Fruit fly (Drosophila melanogaster) whole organism, embryonic: ENCODE results near the gene Noa36.
A peak's percentile ranks its signal among the peaks of the same experiment; 100 is the strongest.

ENCODE experiments used
- Atf-2 ChIP-seq: fragments of 200-800 bp; sonication (Bioruptor generic); optimal IDR thresholded peaks from 2 replicates; lab custom pipeline; 2016; ENCODE audit warnings: missing biosample characterization, missing genetic modification characterization
- BEAF-32 ChIP-seq: fragments of 200-800 bp; sonication (Bioruptor generic); optimal IDR thresholded peaks from 3 replicates; lab custom pipeline; 2017; ENCODE audit warnings: missing biosample characterization, missing genetic modification characterization, mild to moderate bottlenecking, moderate library complexity, missing genetic modification reagents
- CG11560 ChIP-seq: fragments of 200-800 bp; sonication (Bioruptor generic); IDR thresholded peaks from 3 replicates; pipeline ENCODE4 v1.3.6; 2022; ENCODE audit warnings: missing biosample characterization, missing genetic modification characterization
- CG11696 ChIP-seq: fragments of 200-800 bp; sonication (Bioruptor generic); IDR thresholded peaks from 2 replicates; pipeline ENCODE4 v1.3.6; 2022; ENCODE audit warnings: missing biosample characterization, missing genetic modification characterization
- CG12391 ChIP-seq: fragments of 200-800 bp; sonication (Bioruptor generic); optimal IDR thresholded peaks from 3 replicates; lab custom pipeline; 2018; ENCODE audit warnings: missing biosample characterization, mild to moderate bottlenecking, missing genetic modification characterization, moderate library complexity
- CG14667 ChIP-seq: fragments of 200-800 bp; sonication (Bioruptor generic); IDR thresholded peaks from 2 replicates; pipeline ENCODE4 v1.3.6; 2022; ENCODE audit warnings: missing biosample characterization, missing genetic modification characterization
- CG14710 ChIP-seq: fragments of 200-800 bp; sonication (Bioruptor generic); optimal IDR thresholded peaks from 3 replicates; lab custom pipeline; 2019; ENCODE audit warnings: missing biosample characterization, mild to moderate bottlenecking, missing genetic modification characterization, moderate library complexity
- CG15696 ChIP-seq: fragments of 200-800 bp; sonication (Bioruptor generic); optimal IDR thresholded peaks from 2 replicates; lab custom pipeline; 2019; ENCODE audit warnings: missing biosample characterization, mild to moderate bottlenecking, missing genetic modification characterization, moderate library complexity
- CG16863 ChIP-seq: fragments of 200-800 bp; sonication (Bioruptor generic); optimal IDR thresholded peaks from 3 replicates; lab custom pipeline; 2016; ENCODE audit warnings: missing biosample characterization, missing genetic modification characterization
- CG17385 ChIP-seq: fragments of 200-800 bp; sonication (Bioruptor generic); optimal IDR thresholded peaks from 3 replicates; lab custom pipeline; 2018; ENCODE audit warnings: missing biosample characterization, mild to moderate bottlenecking, missing genetic modification characterization
- CG2199 ChIP-seq: fragments of 200-800 bp; sonication (Bioruptor generic); IDR thresholded peaks from 3 replicates; pipeline ENCODE4 v1.3.6; 2022; ENCODE audit warnings: missing biosample characterization, missing genetic modification characterization
- CG4328 ChIP-seq: fragments of 200-800 bp; sonication (Bioruptor generic); optimal IDR thresholded peaks from 3 replicates; lab custom pipeline; 2017; ENCODE audit warnings: missing biosample characterization, missing genetic modification reagents, missing genetic modification characterization
- CG6272 ChIP-seq: fragments of 200-800 bp; sonication (Bioruptor generic); IDR thresholded peaks from 2 replicates; pipeline ENCODE4 v1.3.6; 2022; ENCODE audit warnings: missing biosample characterization, missing genetic modification characterization
- CG6654 ChIP-seq: fragments of 200-800 bp; sonication (Bioruptor generic); optimal IDR thresholded peaks from 2 replicates; lab custom pipeline; 2017; ENCODE audit warnings: missing biosample characterization, mild to moderate bottlenecking, missing genetic modification characterization
- CG7839 ChIP-seq: fragments of 200-800 bp; sonication (Bioruptor generic); optimal IDR thresholded peaks from 3 replicates; lab custom pipeline; 2018; ENCODE audit warnings: missing biosample characterization, mild to moderate bottlenecking, missing genetic modification characterization, moderate library complexity
- CG7987 ChIP-seq: fragments of 200-800 bp; sonication (Bioruptor generic); optimal IDR thresholded peaks from 2 replicates; lab custom pipeline; 2018; ENCODE audit warnings: missing biosample characterization, mild to moderate bottlenecking, missing genetic modification characterization, moderate library complexity
- CG8924 ChIP-seq: fragments of 200-800 bp; optimal IDR thresholded peaks from 3 replicates; lab custom pipeline; 2019; ENCODE audit warnings: missing biosample characterization, mild to moderate bottlenecking, missing genetic modification characterization, moderate library complexity
- CG9437 ChIP-seq: fragments of 200-800 bp; sonication (Bioruptor generic); optimal IDR thresholded peaks from 2 replicates; lab custom pipeline; 2018; ENCODE audit warnings: missing biosample characterization, mild to moderate bottlenecking, missing genetic modification characterization
- CG9797 ChIP-seq: fragments of 200-800 bp; sonication (Bioruptor generic); optimal IDR thresholded peaks from 3 replicates; lab custom pipeline; 2018; ENCODE audit warnings: missing biosample characterization, mild to moderate bottlenecking, missing genetic modification characterization
- Dek ChIP-seq: fragments of 200-800 bp; sonication (Bioruptor generic); optimal IDR thresholded peaks from 3 replicates; lab custom pipeline; 2019; ENCODE audit warnings: missing biosample characterization, mild to moderate bottlenecking, missing genetic modification characterization, moderate library complexity
- E2f2 ChIP-seq: fragments of 200-800 bp; sonication (Bioruptor generic); IDR thresholded peaks from 2 replicates; pipeline ENCODE4 v1.3.6; 2022; ENCODE audit warnings: missing biosample characterization, missing genetic modification characterization
- Fer1 ChIP-seq: fragments of 200-800 bp; sonication (Bioruptor generic); optimal IDR thresholded peaks from 2 replicates; lab custom pipeline; 2017; ENCODE audit warnings: missing biosample characterization, mild to moderate bottlenecking, missing genetic modification characterization
- HLH4C ChIP-seq: fragments of 200-800 bp; sonication (Bioruptor generic); IDR thresholded peaks from 3 replicates; pipeline ENCODE4 v1.3.6; 2022; ENCODE audit warnings: missing biosample characterization, missing genetic modification characterization; ENCODE audit not compliant: partially characterized antibody
- MBD-R2 ChIP-seq: fragments of 200-800 bp; sonication (Bioruptor generic); IDR thresholded peaks from 2 replicates; pipeline ENCODE4 v1.3.6; 2022; ENCODE audit warnings: missing biosample characterization, missing genetic modification characterization
- MESR4 ChIP-seq: fragments of 200-800 bp; sonication (Bioruptor generic); optimal IDR thresholded peaks from 2 replicates; lab custom pipeline; 2018; ENCODE audit warnings: missing biosample characterization, mild to moderate bottlenecking, missing genetic modification characterization, moderate library complexity
- Mes4 ChIP-seq: fragments of 200-800 bp; sonication (Bioruptor generic); optimal IDR thresholded peaks from 2 replicates; lab custom pipeline; 2016; ENCODE audit warnings: missing biosample characterization, missing genetic modification characterization
- NC2α ChIP-seq: fragments of 200-800 bp; sonication (Bioruptor generic); optimal IDR thresholded peaks from 2 replicates; lab custom pipeline; 2016; ENCODE audit warnings: missing biosample characterization, missing genetic modification characterization
- Opbp ChIP-seq: fragments of 200-800 bp; sonication (Bioruptor generic); IDR thresholded peaks from 3 replicates; pipeline ENCODE4 v1.3.6; 2022; ENCODE audit warnings: missing biosample characterization, missing genetic modification characterization; ENCODE audit not compliant: partially characterized antibody
- Sox100B ChIP-seq: fragments of 200-800 bp; sonication (Bioruptor generic); optimal IDR thresholded peaks from 3 replicates; lab custom pipeline; 2018; ENCODE audit warnings: missing biosample characterization, mild to moderate bottlenecking, missing genetic modification characterization
- Sry-δ ChIP-seq: fragments of 200-800 bp; sonication (Bioruptor generic); optimal IDR thresholded peaks from 2 replicates; lab custom pipeline; 2016; ENCODE audit warnings: missing biosample characterization, missing genetic modification characterization
- YL-1 ChIP-seq: fragments of 200-800 bp; sonication (Bioruptor generic); optimal IDR thresholded peaks from 3 replicates; lab custom pipeline; 2017; ENCODE audit warnings: missing biosample characterization, mild to moderate bottlenecking, missing genetic modification characterization
- fd3F ChIP-seq: fragments of 200-800 bp; sonication (Bioruptor generic); optimal IDR thresholded peaks from 2 replicates; lab custom pipeline; 2018; ENCODE audit warnings: missing biosample characterization, mild to moderate bottlenecking, missing genetic modification characterization, moderate library complexity
- gcm ChIP-seq: fragments of 200-800 bp; sonication (Bioruptor generic); optimal IDR thresholded peaks from 2 replicates; lab custom pipeline; 2019; ENCODE audit warnings: missing biosample characterization, mild to moderate bottlenecking, missing genetic modification characterization, moderate library complexity
- gfzf ChIP-seq: fragments of 200-800 bp; sonication (Bioruptor generic); optimal IDR thresholded peaks from 2 replicates; lab custom pipeline; 2016; ENCODE audit warnings: missing biosample characterization, mild to moderate bottlenecking, missing genetic modification characterization, moderate library complexity
- grn ChIP-seq: fragments of 200-800 bp; sonication (Bioruptor generic); optimal IDR thresholded peaks from 3 replicates; lab custom pipeline; 2017; ENCODE audit warnings: missing biosample characterization, missing genetic modification characterization
- kah ChIP-seq: fragments of 200-800 bp; sonication (Bioruptor generic); optimal IDR thresholded peaks from 2 replicates; lab custom pipeline; 2018; ENCODE audit warnings: missing biosample characterization, mild to moderate bottlenecking, missing genetic modification characterization
- nmo ChIP-seq: fragments of 200-800 bp; sonication (Bioruptor generic); optimal IDR thresholded peaks from 2 replicates; lab custom pipeline; 2018; ENCODE audit warnings: missing biosample characterization, mild to moderate bottlenecking, missing genetic modification characterization, moderate library complexity
- p53 ChIP-seq: fragments of 200-800 bp; sonication (Bioruptor generic); optimal IDR thresholded peaks from 2 replicates; lab custom pipeline; 2016; ENCODE audit warnings: missing biosample characterization, missing genetic modification characterization
- pfk ChIP-seq: fragments of 200-800 bp; sonication (Bioruptor generic); optimal IDR thresholded peaks from 2 replicates; lab custom pipeline; 2018; ENCODE audit warnings: missing biosample characterization, mild to moderate bottlenecking, missing genetic modification characterization, moderate library complexity
- pita ChIP-seq: fragments of 200-800 bp; sonication (Bioruptor generic); optimal IDR thresholded peaks from 2 replicates; lab custom pipeline; 2017; ENCODE audit warnings: missing biosample characterization, mild to moderate bottlenecking, missing genetic modification characterization
- pros ChIP-seq: fragments of 200-800 bp; sonication (Bioruptor generic); optimal IDR thresholded peaks from 3 replicates; lab custom pipeline; 2019; ENCODE audit warnings: missing biosample characterization, mild to moderate bottlenecking, missing genetic modification characterization, moderate library complexity
- pzg ChIP-seq: fragments of 200-800 bp; sonication (Bioruptor generic); optimal IDR thresholded peaks from 3 replicates; lab custom pipeline; 2018; ENCODE audit warnings: missing biosample characterization, mild to moderate bottlenecking, missing genetic modification characterization, moderate library complexity
- row ChIP-seq: fragments of 200-800 bp; sonication (Bioruptor generic); IDR thresholded peaks from 3 replicates; pipeline ENCODE4 v1.3.6; 2022; ENCODE audit warnings: missing biosample characterization, missing genetic modification characterization
- salm ChIP-seq: fragments of 200-800 bp; sonication (Bioruptor generic); optimal IDR thresholded peaks from 2 replicates; lab custom pipeline; 2018; ENCODE audit warnings: missing biosample characterization, mild to moderate bottlenecking, missing genetic modification characterization
- sens ChIP-seq: fragments of 200-800 bp; sonication (Bioruptor generic); peaks from one replicate; lab custom pipeline; 2016; ENCODE audit warnings: missing biosample characterization, missing genetic modification characterization
- sna ChIP-seq: fragments of 200-800 bp; sonication (Bioruptor generic); IDR thresholded peaks from 2 replicates; pipeline ENCODE4 v1.3.6; 2022; ENCODE audit warnings: missing biosample characterization, missing genetic modification characterization; ENCODE audit not compliant: partially characterized antibody
- stwl ChIP-seq: fragments of 200-800 bp; sonication (Bioruptor generic); optimal IDR thresholded peaks from 3 replicates; lab custom pipeline; 2018; ENCODE audit warnings: missing biosample characterization, mild to moderate bottlenecking, missing genetic modification characterization, moderate library complexity
- toy ChIP-seq: fragments of 200-800 bp; sonication (Bioruptor generic); IDR thresholded peaks from 2 replicates; pipeline ENCODE4 v1.3.6; 2022; ENCODE audit warnings: missing biosample characterization, missing genetic modification characterization
- ttk ChIP-seq: fragments of 200-800 bp; sonication (Bioruptor generic); IDR thresholded peaks from 2 replicates; pipeline ENCODE4 v2.1.2; 2022; ENCODE audit warnings: missing biosample characterization, missing genetic modification characterization
- usp ChIP-seq: fragments of >200 bp; optimal IDR thresholded peaks from 2 replicates; lab custom pipeline; 2017; ENCODE audit warnings: missing biosample characterization, missing genetic modification characterization
- vfl ChIP-seq: fragments of 200-800 bp; sonication (Bioruptor generic); optimal IDR thresholded peaks from 2 replicates; lab custom pipeline; 2016; ENCODE audit warnings: missing biosample characterization, missing genetic modification characterization

Gene Noa36

DNA sequence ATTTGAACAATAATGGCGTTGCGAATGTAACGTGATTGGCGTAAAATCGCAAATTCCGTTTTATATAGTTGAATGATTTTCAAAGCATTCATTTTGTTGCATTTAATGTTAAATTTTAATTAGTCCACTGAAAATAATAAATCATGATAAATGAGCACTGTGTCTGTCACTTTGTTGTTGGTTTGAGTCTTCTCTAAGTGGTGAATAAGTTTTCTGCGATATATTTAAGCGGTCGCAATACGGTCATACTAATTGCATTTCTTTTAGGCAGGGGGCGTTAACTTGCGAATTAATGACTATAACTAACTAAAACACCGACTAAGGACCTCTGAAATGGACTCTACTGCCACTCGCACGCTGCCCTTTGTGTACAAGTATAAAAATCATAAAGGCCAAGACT, 6.7 kb upstream of the Noa36 start, which contains the start of gene CG9986:
CG9986 (plus strand) TSS at position 245 of the 400 bp plus-strand sequence.
- TF ChIP-seq CG11696 (no peak), kah (GFP tag; lab: Kevin White, UChicago) (no peak), gcm (no peak), CG6654 (GFP tag; lab: Kevin White, UChicago) (no peak), MBD-R2 (GFP tag; lab: Robert Waterston, UW) (peak; percentile 67), row (GFP tag; lab: Robert Waterston, UW) (peak; percentile 26; the same call in 1 of the 3 replicates), nmo (peak; percentile 31), pzg (GFP tag; lab: Kevin White, UChicago) (peak; percentile 65), sna (0 out of 2 replicates have a peak, but pooled peaks have one; percentile 31), YL-1 (GFP tag; lab: Kevin White, UChicago) (peak; percentile 86), CG17385 (GFP tag; lab: Kevin White, UChicago) (no peak), CG12391 (peak; percentile 33), p53 (GFP tag; lab: Kevin White, UChicago) (no peak), CG4328 (GFP tag; lab: Kevin White, UChicago) (no peak), CG11560 (tag; lab: Robert Waterston, UW) (no peak), E2f2 (GFP tag; lab: Robert Waterston, UW) (peak; percentile 68), Sox100B (GFP tag; lab: Kevin White, UChicago) (no peak), Dek (tag; lab: Kevin White, UChicago) (no peak), NC2α (GFP tag; lab: Kevin White, UChicago) (no peak), CG2199 (peak; percentile 33; the same call in 1 of the 3 replicates), Mes4 (GFP tag; lab: Kevin White, UChicago) (no peak), vfl (no peak), stwl (peak; percentile 54), CG15696 (tag; lab: Kevin White, UChicago) (no peak), usp (GFP tag; lab: Kevin White, UChicago) (no peak), CG7839 (tag; lab: Kevin White, UChicago) (no peak), Fer1 (GFP tag; lab: Kevin White, UChicago) (no peak), Opbp (GFP tag; lab: Robert Waterston, UW) (peak; percentile 51; the same call in 2 of the 3 replicates), toy (GFP tag; lab: Robert Waterston, UW) (no peak), MESR4 (GFP tag; lab: Kevin White, UChicago) (peak; percentile 26), pita (GFP tag; lab: Kevin White, UChicago) (peak; percentile 59), BEAF-32 (peak; percentile 51), grn (GFP tag; lab: Kevin White, UChicago) (no peak), CG14667 (GFP tag; lab: Robert Waterston, UW) (no peak), Sry-δ (GFP tag; lab: Kevin White, UChicago) (peak; percentile 19), Atf-2 (no peak), pros (GFP tag; lab: Kevin White, UChicago) (no peak), gfzf (GFP tag; lab: Kevin White, UChicago) (peak; percentile 90), CG7987 (GFP tag; lab: Kevin White, UChicago) (no peak), HLH4C (GFP tag; lab: Robert Waterston, UW) (no peak), CG9437 (GFP tag; lab: Kevin White, UChicago) (no peak), CG6272 (no peak), CG14710 (peak; percentile 32), sens (GFP tag; lab: Kevin White, UChicago) (no peak), fd3F (GFP tag; lab: Kevin White, UChicago) (no peak), CG9797 (GFP tag; lab: Kevin White, UChicago) (peak; percentile 55), salm (tag; lab: Kevin White, UChicago) (no peak), ttk (GFP tag; lab: Robert Waterston, UW) (no peak), CG16863 (GFP tag; lab: Kevin White, UChicago) (no peak), CG8924 (tag; lab: Kevin White, UChicago) (no peak), pfk (GFP tag; lab: Kevin White, UChicago) (no peak)
